Fruit fly (Drosophila melanogaster) whole organism, embryonic: ENCODE measurements around the gene CG42815.

Source experiments
- Aef1 ChIP-seq: fragments of 200-800 bp; sonication (Bioruptor generic); IDR thresholded peaks from 3 replicates; pipeline ENCODE4 v1.3.6; 2022; ENCODE audit warnings: missing biosample characterization, missing genetic modification characterization
- Antp ChIP-seq: fragments of 200-800 bp; sonication (Bioruptor generic); optimal IDR thresholded peaks from 3 replicates; lab custom pipeline; 2016; ENCODE audit warnings: missing biosample characterization, missing genetic modification characterization
- BEAF-32 ChIP-seq: fragments of 200-800 bp; sonication (Bioruptor generic); optimal IDR thresholded peaks from 3 replicates; lab custom pipeline; 2017; ENCODE audit warnings: missing biosample characterization, missing genetic modification characterization, mild to moderate bottlenecking, moderate library complexity, missing genetic modification reagents
- Bteb2 ChIP-seq: fragments of 200-800 bp; sonication (Bioruptor generic); optimal IDR thresholded peaks from 2 replicates; lab custom pipeline; 2016; ENCODE audit warnings: missing biosample characterization, missing genetic modification characterization
- CG10147 ChIP-seq: fragments of 200-800 bp; sonication (Bioruptor generic); optimal IDR thresholded peaks from 2 replicates; lab custom pipeline; 2019; ENCODE audit warnings: missing biosample characterization, mild to moderate bottlenecking, missing genetic modification characterization, moderate library complexity
- CG10565 ChIP-seq: fragments of 200-800 bp; sonication (Bioruptor generic); optimal IDR thresholded peaks from 3 replicates; lab custom pipeline; 2016; ENCODE audit warnings: missing biosample characterization, mild to moderate bottlenecking, missing genetic modification characterization
- CG11723 ChIP-seq: fragments of 200-800 bp; sonication (Bioruptor generic); optimal IDR thresholded peaks from 2 replicates; lab custom pipeline; 2017; ENCODE audit warnings: missing biosample characterization, mild to moderate bottlenecking, missing genetic modification characterization
- CG12391 ChIP-seq: fragments of 200-800 bp; sonication (Bioruptor generic); optimal IDR thresholded peaks from 3 replicates; lab custom pipeline; 2018; ENCODE audit warnings: missing biosample characterization, mild to moderate bottlenecking, missing genetic modification characterization, moderate library complexity
- CG16813 ChIP-seq: fragments of 200-800 bp; sonication (Bioruptor generic); IDR thresholded peaks from 3 replicates; pipeline ENCODE4 v1.3.6; 2022; ENCODE audit warnings: missing biosample characterization, missing genetic modification characterization; ENCODE audit not compliant: partially characterized antibody
- CG16815 ChIP-seq: fragments of 200-800 bp; sonication (Bioruptor generic); optimal IDR thresholded peaks from 3 replicates; lab custom pipeline; 2017; ENCODE audit warnings: missing biosample characterization, mild to moderate bottlenecking, missing genetic modification characterization
- CG1792 ChIP-seq: fragments of 200-800 bp; sonication (Bioruptor generic); optimal IDR thresholded peaks from 2 replicates; lab custom pipeline; 2016; ENCODE audit warnings: missing biosample characterization, missing genetic modification characterization
- CG30403 ChIP-seq: fragments of 200-800 bp; sonication (Bioruptor generic); optimal IDR thresholded peaks from 3 replicates; lab custom pipeline; 2016; ENCODE audit warnings: missing biosample characterization, missing genetic modification characterization
- CG30431 ChIP-seq: fragments of 200-800 bp; sonication (Bioruptor generic); optimal IDR thresholded peaks from 2 replicates; lab custom pipeline; 2017; ENCODE audit warnings: missing biosample characterization, missing genetic modification characterization
- CG3163 ChIP-seq: fragments of 200-800 bp; sonication (Bioruptor generic); optimal IDR thresholded peaks from 3 replicates; lab custom pipeline; 2016; ENCODE audit warnings: missing biosample characterization, missing genetic modification characterization
- CG34422 ChIP-seq: fragments of 200-800 bp; sonication (Bioruptor generic); IDR thresholded peaks from 3 replicates; pipeline ENCODE4 v1.3.6; 2022; ENCODE audit warnings: missing biosample characterization, missing genetic modification characterization
- CG4707 ChIP-seq: fragments of 200-800 bp; sonication (Bioruptor generic); optimal IDR thresholded peaks from 2 replicates; lab custom pipeline; 2018; ENCODE audit warnings: missing biosample characterization, mild to moderate bottlenecking, missing genetic modification characterization, moderate library complexity
- CG6654 ChIP-seq: fragments of 200-800 bp; sonication (Bioruptor generic); optimal IDR thresholded peaks from 2 replicates; lab custom pipeline; 2017; ENCODE audit warnings: missing biosample characterization, mild to moderate bottlenecking, missing genetic modification characterization
- CG6791 ChIP-seq: fragments of 200-800 bp; sonication (Bioruptor generic); IDR thresholded peaks from 3 replicates; pipeline ENCODE4 v1.3.6; 2022; ENCODE audit warnings: missing biosample characterization, missing genetic modification characterization; ENCODE audit not compliant: partially characterized antibody
- CG8290 ChIP-seq, 3 experiments: fragments of 200-800 bp; sonication (Bioruptor generic); optimal IDR thresholded peaks; 2 replicates each; lab custom pipeline; 2016 to 2019; ENCODE audit warnings: missing biosample characterization in 3 of 3, missing genetic modification characterization in 3 of 3, mild to moderate bottlenecking in 2 of 3, moderate library complexity in 1 of 3
- CG8359 ChIP-seq: fragments of 200-800 bp; sonication (Bioruptor generic); optimal IDR thresholded peaks from 2 replicates; lab custom pipeline; 2017; ENCODE audit warnings: missing biosample characterization, mild to moderate bottlenecking, missing genetic modification characterization, borderline replicate concordance
- CoRest ChIP-seq: fragments of 200-800 bp; sonication (Bioruptor generic); optimal IDR thresholded peaks from 3 replicates; lab custom pipeline; 2018; ENCODE audit warnings: missing biosample characterization, mild to moderate bottlenecking, missing genetic modification characterization, moderate library complexity
- Dll ChIP-seq: fragments of 200-800 bp; sonication (Bioruptor generic); IDR thresholded peaks from 4 replicates; pipeline ENCODE4 v1.3.6; 2022; ENCODE audit warnings: missing biosample characterization, missing genetic modification characterization; ENCODE audit not compliant: partially characterized antibody
- E2f2 ChIP-seq: fragments of 200-800 bp; sonication (Bioruptor generic); IDR thresholded peaks from 2 replicates; pipeline ENCODE4 v1.3.6; 2022; ENCODE audit warnings: missing biosample characterization, missing genetic modification characterization
- ERR ChIP-seq: fragments of 200-800 bp; sonication (Bioruptor generic); optimal IDR thresholded peaks from 2 replicates; lab custom pipeline; 2016; ENCODE audit warnings: missing biosample characterization, missing genetic modification characterization
- Ets65A ChIP-seq: fragments of 200-800 bp; sonication (Bioruptor generic); peaks from one replicate; lab custom pipeline; 2016; ENCODE audit warnings: missing biosample characterization, missing genetic modification characterization
- Fer2 ChIP-seq: fragments of 200-800 bp; sonication (Bioruptor generic); optimal IDR thresholded peaks from 2 replicates; lab custom pipeline; 2018; ENCODE audit warnings: missing biosample characterization, mild to moderate bottlenecking, missing genetic modification characterization, moderate library complexity
- Gug ChIP-seq: fragments of 200-800 bp; sonication (Bioruptor generic); IDR thresholded peaks from 4 replicates; pipeline ENCODE4 v1.3.6; 2022; ENCODE audit warnings: missing biosample characterization, missing genetic modification characterization
- HLHmδ ChIP-seq: fragments of 200-800 bp; sonication (Bioruptor generic); optimal IDR thresholded peaks from 2 replicates; lab custom pipeline; 2018; ENCODE audit warnings: missing biosample characterization, mild to moderate bottlenecking, missing genetic modification characterization, moderate library complexity
- Meics ChIP-seq: fragments of 200-800 bp; sonication (Bioruptor generic); optimal IDR thresholded peaks from 2 replicates; lab custom pipeline; 2017; ENCODE audit warnings: missing biosample characterization, mild to moderate bottlenecking, missing genetic modification characterization
- Myb ChIP-seq: fragments of 200-800 bp; sonication (Bioruptor generic); optimal IDR thresholded peaks from 2 replicates; lab custom pipeline; 2016; ENCODE audit warnings: missing biosample characterization, missing genetic modification characterization
- Sin3A ChIP-seq: fragments of >200 bp; optimal IDR thresholded peaks from 2 replicates; lab custom pipeline; 2018
- Stat92E ChIP-seq, 3 experiments: fragments of >200 bp in 2 of 3; fragments of 200-800 bp in 1 of 3; sonication (Bioruptor generic) in 1 of 3; optimal IDR thresholded peaks; 2 replicates each; lab custom pipeline; 2017 to 2019; ENCODE audit warnings: missing biosample characterization in 3 of 3, missing genetic modification characterization in 3 of 3, mild to moderate bottlenecking in 1 of 3, moderate library complexity in 1 of 3
- chinmo ChIP-seq: fragments of 200-800 bp; sonication (Bioruptor generic); IDR thresholded peaks from 4 replicates; pipeline ENCODE4 v1.3.6; 2022; ENCODE audit warnings: missing biosample characterization, missing genetic modification characterization; ENCODE audit not compliant: partially characterized antibody
- ewg ChIP-seq: fragments of 200-800 bp; sonication (Bioruptor generic); optimal IDR thresholded peaks from 3 replicates; lab custom pipeline; 2017; ENCODE audit warnings: mild to moderate bottlenecking, missing biosample characterization, missing genetic modification reagents, missing genetic modification characterization
- gcm2 ChIP-seq: fragments of 200-800 bp; sonication (Bioruptor generic); optimal IDR thresholded peaks from 2 replicates; lab custom pipeline; 2016; ENCODE audit warnings: missing biosample characterization, missing genetic modification characterization
- hkb ChIP-seq, 2 experiments: fragments of 200-800 bp in 1 of 2; fragments of >200 bp in 1 of 2; sonication (Bioruptor generic) in 1 of 2; IDR thresholded peaks in 1 of 2; optimal IDR thresholded peaks in 1 of 2; 2 replicates each; pipeline versions ENCODE4 v1.3.6 to Lab custom; 2017 to 2022; ENCODE audit warnings: missing biosample characterization in 1 of 2, missing genetic modification characterization in 1 of 2
- insv ChIP-seq, 2 experiments: fragments of 200-800 bp; sonication (Bioruptor generic); optimal IDR thresholded peaks; 3 replicates each; lab custom pipeline; 2016 to 2018; ENCODE audit warnings: missing biosample characterization in 2 of 2, missing genetic modification characterization in 2 of 2
- knrl ChIP-seq: fragments of 200-800 bp; sonication (Bioruptor generic); IDR thresholded peaks from 3 replicates; pipeline ENCODE4 v1.3.6; 2022; ENCODE audit warnings: missing biosample characterization, missing genetic modification characterization; ENCODE audit not compliant: partially characterized antibody
- mld ChIP-seq: fragments of 200-800 bp; sonication (Bioruptor generic); IDR thresholded peaks from 3 replicates; pipeline ENCODE4 v1.3.6; 2022; ENCODE audit warnings: missing biosample characterization, missing genetic modification characterization; ENCODE audit not compliant: partially characterized antibody
- nmo ChIP-seq: fragments of 200-800 bp; sonication (Bioruptor generic); optimal IDR thresholded peaks from 2 replicates; lab custom pipeline; 2018; ENCODE audit warnings: missing biosample characterization, mild to moderate bottlenecking, missing genetic modification characterization, moderate library complexity
- odd ChIP-seq: fragments of 200-800 bp; sonication (Bioruptor generic); optimal IDR thresholded peaks from 2 replicates; lab custom pipeline; 2017; ENCODE audit warnings: missing biosample characterization, mild to moderate bottlenecking, missing genetic modification characterization
- onecut ChIP-seq: fragments of 200-800 bp; sonication (Bioruptor generic); IDR thresholded peaks from 2 replicates; pipeline ENCODE4 v1.3.6; 2022; ENCODE audit warnings: missing biosample characterization, missing genetic modification characterization
- otp ChIP-seq: fragments of 200-800 bp; sonication (Bioruptor generic); IDR thresholded peaks from 3 replicates; pipeline ENCODE4, ENCODE4 v1.3.6; 2022; ENCODE audit warnings: missing biosample characterization, missing genetic modification characterization
- phol ChIP-seq: fragments of 200-800 bp; sonication (Bioruptor generic); optimal IDR thresholded peaks from 3 replicates; lab custom pipeline; 2018; ENCODE audit warnings: missing biosample characterization, mild to moderate bottlenecking, missing genetic modification characterization, moderate library complexity
- sens-2 ChIP-seq: fragments of 200-800 bp; sonication (Bioruptor generic); IDR thresholded peaks from 2 replicates; pipeline ENCODE4 v1.3.6; 2022; ENCODE audit warnings: missing biosample characterization, missing genetic modification characterization
- shn ChIP-seq: fragments of 200-800 bp; sonication (Bioruptor generic); optimal IDR thresholded peaks from 3 replicates; lab custom pipeline; 2016; ENCODE audit warnings: missing biosample characterization, missing genetic modification characterization
- unc-4 ChIP-seq: fragments of 200-800 bp; sonication (Bioruptor generic); IDR thresholded peaks from 2 replicates; pipeline ENCODE4 v1.3.6; 2022; ENCODE audit warnings: missing biosample characterization, missing genetic modification characterization; ENCODE audit not compliant: partially characterized antibody
- zen ChIP-seq: fragments of 200-800 bp; sonication (Bioruptor generic); optimal IDR thresholded peaks from 3 replicates; lab custom pipeline; 2018; ENCODE audit warnings: missing biosample characterization, mild to moderate bottlenecking, missing genetic modification characterization, moderate library complexity
- zfh1 ChIP-seq: fragments of 200-800 bp; sonication (Bioruptor generic); IDR thresholded peaks from 3 replicates; pipeline ENCODE4 v1.3.6; 2022; ENCODE audit warnings: missing biosample characterization, missing genetic modification characterization

Gene CG42815

dm6 chr3L:17804511-17804910, 13.2 kb upstream of the CG42815 start, which contains the start of gene ais (continued):
- TF ChIP-seq CG16815 (GFP tag; lab: Kevin White, UChicago) (no peak), mld (GFP tag; lab: Robert Waterston, UW) (no peak), CG34422 (GFP tag; lab: Robert Waterston, UW) (0 out of 3 replicates have a peak, but pooled peaks have one; percentile 10), gcm2 (no peak), Sin3A (lab: Kevin White, UChicago) (no peak), otp (GFP tag; lab: Robert Waterston, UW) (no peak), Bteb2 (GFP tag; lab: Kevin White, UChicago) (no peak), Aef1 (no peak), BEAF-32 (GFP tag; lab: Kevin White, UChicago) (peak; percentile 34), CoRest (tag; lab: Kevin White, UChicago) (peak; percentile 29), CG6791 (GFP tag; lab: Robert Waterston, UW) (no peak), CG8290 (GFP tag; optimal IDR thresholded peaks at IDR 0.05; lab: Kevin White, UChicago) (no peak), CG8290 (tag; optimal IDR thresholded peaks at IDR 0.05; lab: Kevin White, UChicago) (peak in 1 of 2 experiments; percentile 56), Meics (GFP tag; lab: Kevin White, UChicago) (no peak), Ets65A (GFP tag; lab: Kevin White, UChicago) (no peak), Antp (GFP tag; lab: Kevin White, UChicago) (no peak), CG30403 (GFP tag; lab: Kevin White, UChicago) (peak; percentile 40), shn (GFP tag; lab: Kevin White, UChicago) (no peak), odd (GFP tag; lab: Kevin White, UChicago) (no peak), Gug (GFP tag; lab: Robert Waterston, UW) (no peak), knrl (no peak), CG12391 (tag; lab: Kevin White, UChicago) (peak; percentile 39), CG1792 (GFP tag; lab: Kevin White, UChicago) (no peak), CG10147 (GFP tag; lab: Kevin White, UChicago) (no peak), CG30431 (GFP tag; lab: Kevin White, UChicago) (no peak), E2f2 (GFP tag; lab: Robert Waterston, UW) (peak; percentile 51), chinmo (0 out of 4 replicates have a peak, but pooled peaks have one; percentile 30), hkb (optimal IDR thresholded peaks at IDR 0.05; lab: Kevin White, UChicago) (no peak), hkb (GFP tag; IDR thresholded peaks at IDR 0.05; lab: Robert Waterston, UW) (no peak), Fer2 (tag; lab: Kevin White, UChicago) (no peak), ewg (peak; percentile 18), zfh1 (GFP tag; lab: Robert Waterston, UW) (no peak), Dll (no peak), unc-4 (no peak), CG10565 (GFP tag; lab: Kevin White, UChicago) (no peak), insv (GFP tag; optimal IDR thresholded peaks at IDR 0.05; lab: Kevin White, UChicago) (no peak), onecut (no peak), Stat92E (GFP tag; optimal IDR thresholded peaks at IDR 0.05; lab: Kevin White, UChicago) (no peak), CG8359 (no peak), CG3163 (no peak), CG6654 (GFP tag; lab: Kevin White, UChicago) (no peak), Myb (GFP tag; lab: Kevin White, UChicago) (peak; percentile 32), HLHmδ (GFP tag; lab: Kevin White, UChicago) (no peak), sens-2 (no peak), zen (tag; lab: Kevin White, UChicago) (peak; percentile 4), CG16813 (0 out of 3 replicates have a peak, but pooled peaks have one; percentile 9), CG11723 (no peak), CG4707 (no peak), phol (peak; percentile 22), ERR (GFP tag; lab: Kevin White, UChicago) (no peak), nmo (peak; percentile 9)
